Worm (Caenorhabditis elegans) whole organism, early embryonic: Measurements from ENCODE around the gene tbx-37.

Experiments used
- F13C5.2 ChIP-seq: sonication (generic microtip); optimal IDR thresholded peaks from 2 replicates; lab custom pipeline; 2017; ENCODE audit warnings: mild to moderate bottlenecking, missing genetic modification characterization, inconsistent platforms, missing compliant biosample characterization
- aly-1 ChIP-seq: sonication (generic microtip); optimal IDR thresholded peaks from 2 replicates; lab custom pipeline; 2016; ENCODE audit warnings: missing genetic modification characterization, missing compliant biosample characterization
- ama-1 ChIP-seq: fragments of 150-350 bp; optimal IDR thresholded peaks from 2 replicates; lab custom pipeline; 2014
- ceh-13 ChIP-seq: fragments of 200-800 bp; sonication (Bioruptor generic); optimal IDR thresholded peaks from 2 replicates; lab custom pipeline; 2018; ENCODE audit warnings: mild to moderate bottlenecking, missing genetic modification characterization, missing compliant biosample characterization
- ceh-36 ChIP-seq: sonication (generic microtip); optimal IDR thresholded peaks from 2 replicates; lab custom pipeline; 2016; ENCODE audit warnings: missing genetic modification characterization, inconsistent platforms, missing compliant biosample characterization
- flt-1 ChIP-seq: fragments of 200-800 bp; sonication (Bioruptor generic); IDR thresholded peaks from 2 replicates; pipeline ENCODE4 v1.3.6; 2022; ENCODE audit warnings: missing genetic modification characterization, missing compliant biosample characterization
- hmbx-1 ChIP-seq: sonication (generic microtip); optimal IDR thresholded peaks from 2 replicates; lab custom pipeline; 2016; ENCODE audit warnings: mild to moderate bottlenecking, missing genetic modification characterization, missing compliant biosample characterization
- hmg-4 ChIP-seq: fragments of 200-800 bp; sonication (Bioruptor generic); optimal IDR thresholded peaks from 2 replicates; lab custom pipeline; 2018; ENCODE audit warnings: mild to moderate bottlenecking, missing genetic modification characterization, missing compliant biosample characterization
- hnd-1 ChIP-seq: sonication (generic microtip); optimal IDR thresholded peaks from 2 replicates; lab custom pipeline; 2016; ENCODE audit warnings: missing genetic modification characterization, missing compliant biosample characterization
- sea-1 ChIP-seq: fragments of 200-800 bp; sonication (Bioruptor generic); conservative IDR thresholded peaks from 2 replicates; pipeline ENCODE4 v1.3.6; 2022; ENCODE audit warnings: missing genetic modification characterization, missing compliant biosample characterization
- tbx-11 ChIP-seq: fragments of 200-800 bp; sonication (Bioruptor generic); IDR thresholded peaks from 2 replicates; pipeline ENCODE4 v1.3.6; 2022; ENCODE audit warnings: missing genetic modification characterization, missing compliant biosample characterization

DNA sequence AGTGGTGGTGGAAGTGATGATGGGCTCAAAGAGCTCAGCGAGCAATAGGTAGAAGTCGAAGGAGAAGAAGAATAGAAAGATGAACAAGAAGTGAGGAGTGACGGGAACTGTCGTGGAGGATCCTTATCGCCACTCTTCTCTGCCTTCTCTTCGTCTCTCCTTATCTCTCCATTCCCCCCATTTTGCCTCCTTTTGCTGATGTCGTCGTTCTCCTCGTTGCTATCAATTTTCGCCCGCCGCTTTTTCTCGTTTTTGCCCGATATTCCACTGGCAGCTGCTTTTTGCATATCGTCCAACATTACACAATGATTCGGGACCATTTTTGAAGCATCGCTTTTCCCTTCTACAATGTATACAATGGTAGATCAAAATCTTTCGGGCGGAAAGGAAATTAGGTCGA, 40.4 kb upstream of the tbx-37 start:
- TF ChIP-seq sea-1 = no peak
- no peak for TF ChIP-seq ama-1 (lab: Kevin White, UChicago)
- TF ChIP-seq F13C5.2 (tag; lab: Kevin White, UChicago) = no peak
- TF ChIP-seq ceh-36 (tag; lab: Kevin White, UChicago) = no peak
- TF ChIP-seq hmg-4 = no peak
- no peak for TF ChIP-seq hmbx-1 (tag; lab: Kevin White, UChicago)
- TF ChIP-seq tbx-11 (GFP tag; lab: Robert Waterston, UW) = no peak
- TF ChIP-seq hnd-1 (tag; lab: Kevin White, UChicago) = no peak
- no peak for TF ChIP-seq ceh-13 (GFP tag; lab: Kevin White, UChicago)
- TF ChIP-seq flt-1 (GFP tag; lab: Robert Waterston, UW) = no peak
- no peak for TF ChIP-seq aly-1 (tag; lab: Kevin White, UChicago)
